Worm (Caenorhabditis elegans): ENCODE results near the gene shc-3.

The shc-3 gene

DNA sequence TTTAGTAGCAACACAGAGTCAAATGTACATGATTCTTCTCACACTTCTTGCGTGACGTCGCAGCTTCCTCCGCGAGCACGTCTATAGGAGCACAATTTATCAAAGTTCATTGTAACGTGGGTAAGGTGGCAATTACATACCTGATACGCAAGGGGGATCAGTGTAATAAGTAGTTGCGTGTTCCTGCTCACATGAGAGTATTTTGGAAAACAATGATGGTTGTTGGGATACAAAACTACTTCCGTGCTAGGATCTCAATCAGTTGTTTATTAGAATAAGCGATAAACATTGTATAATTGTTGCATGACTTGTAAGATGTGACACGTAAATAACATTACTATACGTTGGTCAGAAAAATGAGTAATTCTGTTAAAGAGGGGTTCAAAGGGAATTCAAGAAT lies 4.3 kb upstream of the shc-3 start:
- TF ChIP-seq aly-2 (tag; optimal IDR thresholded peaks at IDR 0.05) (no peak), nhr-77 (tag; optimal IDR thresholded peaks at IDR 0.05) (no peak), mdl-1 (tag; optimal IDR thresholded peaks at IDR 0.05) (no peak), nhr-129 (tag; optimal IDR thresholded peaks at IDR 0.05) (peak; percentile 22), ZK546.5 (tag; optimal IDR thresholded peaks at IDR 0.05) (no peak), R02D3.7 (tag; optimal IDR thresholded peaks at IDR 0.05) (no peak), sma-9 (GFP tag; optimal IDR thresholded peaks at IDR 0.05) (peak; percentile 44), sma-9 (tag; optimal IDR thresholded peaks at IDR 0.05) (no peak), nhr-10 (tag; optimal IDR thresholded peaks at IDR 0.05) (no peak), crh-2 (tag; optimal IDR thresholded peaks at IDR 0.05) (no peak), unc-39 (tag; optimal IDR thresholded peaks at IDR 0.05) (no peak), lsy-2 (tag; optimal IDR thresholded peaks at IDR 0.05) (peak in 1 of 2 experiments; percentile 41), ztf-4 (tag; optimal IDR thresholded peaks at IDR 0.05) (no peak), nhr-11 (tag; optimal IDR thresholded peaks at IDR 0.05) (no peak)

DNA sequence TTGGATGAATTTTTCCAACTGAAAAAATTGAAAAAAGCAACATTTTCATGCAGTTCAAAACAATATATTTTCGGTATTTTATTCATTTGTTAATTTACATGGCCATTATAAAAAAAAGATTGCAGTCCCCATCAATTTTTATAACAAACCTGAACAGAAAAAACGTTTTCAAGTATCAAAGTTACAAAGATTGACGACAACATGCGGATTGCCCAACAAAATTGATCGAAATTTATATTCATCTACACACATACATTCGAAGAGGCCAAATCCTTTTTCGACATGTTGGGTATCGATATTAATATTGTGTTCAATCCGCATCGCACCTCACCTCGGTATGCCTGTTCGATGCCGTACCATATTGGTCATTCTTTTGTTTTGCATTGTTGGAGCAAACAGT lies 3.5 kb upstream of the shc-3 start, which contains the start of gene K11E4.1:
K11E4.1 (plus strand) TSS at position 301 of the 400 bp plus-strand sequence.
- TF ChIP-seq mdl-1 (tag; optimal IDR thresholded peaks at IDR 0.05): no peak
- TF ChIP-seq zag-1 (tag; optimal IDR thresholded peaks at IDR 0.05): no peak
- no peak for TF ChIP-seq C34F6.9 (tag; optimal IDR thresholded peaks at IDR 0.05)
- no peak for TF ChIP-seq ztf-1 (GFP tag; conservative IDR thresholded peaks at IDR 0.05)
- TF ChIP-seq Y55F3AM.14 (GFP tag; optimal IDR thresholded peaks at IDR 0.05): no peak
- TF ChIP-seq unc-39 (tag; optimal IDR thresholded peaks at IDR 0.05): no peak
- TF ChIP-seq nhr-21 (tag; optimal IDR thresholded peaks at IDR 0.05): no peak
- TF ChIP-seq ZK546.5 (tag; optimal IDR thresholded peaks at IDR 0.05): no peak

DNA sequence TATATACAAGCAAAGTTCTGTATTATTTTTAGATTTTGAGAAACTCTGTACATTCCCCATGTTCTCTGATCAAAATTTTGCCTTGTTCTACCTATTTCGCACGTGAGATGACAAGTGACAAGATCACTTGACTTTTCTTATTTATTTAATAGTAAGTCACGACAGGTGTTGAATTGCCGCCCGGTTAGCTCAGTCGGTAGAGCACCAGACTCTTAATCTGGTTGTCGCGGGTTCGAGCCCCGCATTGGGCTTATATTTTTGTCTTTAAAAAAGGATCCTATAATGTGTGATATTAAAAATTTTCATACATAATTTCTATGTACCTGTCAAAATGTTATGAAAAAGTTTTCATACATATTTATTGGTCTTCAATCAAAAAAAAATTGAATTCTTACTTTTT lies 2.6 kb upstream of the shc-3 start:
- TF ChIP-seq Y55F3AM.14 (GFP tag; optimal IDR thresholded peaks at IDR 0.05) (no peak), lin-11 (tag; optimal IDR thresholded peaks at IDR 0.05) (no peak), crh-2 (tag; optimal IDR thresholded peaks at IDR 0.05) (no peak), peb-1 (tag; optimal IDR thresholded peaks at IDR 0.05) (no peak), sem-4 (tag; optimal IDR thresholded peaks at IDR 0.05) (no peak), mbf-1 (tag; optimal IDR thresholded peaks at IDR 0.05) (no peak), aly-2 (tag; optimal IDR thresholded peaks at IDR 0.05) (no peak), unc-55 (GFP tag; optimal IDR thresholded peaks at IDR 0.05) (no peak), sma-3 (GFP tag; optimal IDR thresholded peaks at IDR 0.05) (peak; percentile 4), unc-62 (GFP tag; optimal IDR thresholded peaks at IDR 0.05) (no peak), lin-39 (tag; optimal IDR thresholded peaks at IDR 0.05) (no peak), ceh-16 (tag; optimal IDR thresholded peaks at IDR 0.05) (no peak), unc-39 (tag; optimal IDR thresholded peaks at IDR 0.05) (no peak), nhr-11 (tag; optimal IDR thresholded peaks at IDR 0.05) (no peak), C34F6.9 (tag; optimal IDR thresholded peaks at IDR 0.05) (no peak), sma-9 (GFP tag; optimal IDR thresholded peaks at IDR 0.05) (peak; percentile 17), sma-9 (tag; optimal IDR thresholded peaks at IDR 0.05) (no peak), elt-1 (tag; optimal IDR thresholded peaks at IDR 0.05) (no peak), nhr-25 (tag; optimal IDR thresholded peaks at IDR 0.05) (no peak), lsy-2 (tag; optimal IDR thresholded peaks at IDR 0.05) (no peak), zag-1 (tag; optimal IDR thresholded peaks at IDR 0.05) (no peak), alr-1 (tag; optimal IDR thresholded peaks at IDR 0.05) (no peak), fos-1 (tag; optimal IDR thresholded peaks at IDR 0.05) (peak; percentile 2), nhr-6 (tag; optimal IDR thresholded peaks at IDR 0.05) (no peak), gmeb-1 (tag; optimal IDR thresholded peaks at IDR 0.05) (peak; percentile 12)

DNA sequence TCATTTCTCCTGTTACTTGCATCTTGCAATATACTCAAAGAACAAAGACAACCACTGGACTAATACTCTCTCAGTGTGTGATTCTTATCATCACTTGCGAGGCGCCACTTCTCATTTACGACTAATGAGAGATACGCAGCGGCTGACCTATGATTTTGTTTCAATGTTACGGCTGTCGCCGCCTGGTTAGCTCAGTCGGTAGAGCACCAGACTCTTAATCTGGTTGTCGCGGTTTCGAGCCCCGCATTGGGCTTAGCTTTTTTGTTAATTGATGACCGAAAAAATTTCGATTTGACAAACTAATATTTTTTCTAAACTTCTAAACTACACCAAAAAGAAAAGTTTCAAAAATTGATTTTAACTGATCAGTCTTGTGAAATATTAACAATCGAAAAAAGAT lies 1.0 kb upstream of the shc-3 start:
- TF ChIP-seq nhr-21 (tag; optimal IDR thresholded peaks at IDR 0.05): peak; percentile 3
- peak; percentile 23 for TF ChIP-seq fos-1 (tag; optimal IDR thresholded peaks at IDR 0.05)
- peak; percentile 66 for TF ChIP-seq sma-9 (GFP tag; optimal IDR thresholded peaks at IDR 0.05)
- no peak for TF ChIP-seq sma-9 (tag; optimal IDR thresholded peaks at IDR 0.05)
- peak; percentile 43 for TF ChIP-seq gmeb-1 (tag; optimal IDR thresholded peaks at IDR 0.05)
- TF ChIP-seq nhr-129 (tag; optimal IDR thresholded peaks at IDR 0.05): peak; percentile 33
- TF ChIP-seq peb-1 (tag; optimal IDR thresholded peaks at IDR 0.05): no peak
- TF ChIP-seq lin-13 (GFP tag; optimal IDR thresholded peaks at IDR 0.05): peak; percentile 3
- TF ChIP-seq crh-2 (tag; optimal IDR thresholded peaks at IDR 0.05): peak; percentile 38
- no peak for TF ChIP-seq nhr-11 (tag; optimal IDR thresholded peaks at IDR 0.05)
- TF ChIP-seq zag-1 (tag; optimal IDR thresholded peaks at IDR 0.05): no peak
- TF ChIP-seq sem-4 (tag; optimal IDR thresholded peaks at IDR 0.05): no peak
- TF ChIP-seq sma-3 (GFP tag; optimal IDR thresholded peaks at IDR 0.05): peak; percentile 64
- TF ChIP-seq mdl-1 (tag; optimal IDR thresholded peaks at IDR 0.05): no peak
- TF ChIP-seq ceh-82 (tag; optimal IDR thresholded peaks at IDR 0.05): no peak
- no peak for TF ChIP-seq nhr-77 (tag; optimal IDR thresholded peaks at IDR 0.05)
- no peak for TF ChIP-seq lin-11 (tag; optimal IDR thresholded peaks at IDR 0.05)
